Fruit fly (Drosophila melanogaster) whole organism, prepupa: ENCODE results near the gene CG16721.
A peak's percentile ranks its signal among the peaks of the same experiment; 100 is the strongest.

Experiments
- Blimp-1 ChIP-seq: fragments of 200-800 bp; sonication (Bioruptor generic); optimal IDR thresholded peaks from 3 replicates; lab custom pipeline; 2017; ENCODE audit warnings: missing biosample characterization, missing genetic modification characterization, mild to moderate bottlenecking, moderate library complexity, missing genetic modification reagents
- CG10631 ChIP-seq: fragments of 200-800 bp; sonication (Bioruptor generic); optimal IDR thresholded peaks from 2 replicates; lab custom pipeline; 2016; ENCODE audit warnings: missing biosample characterization, missing genetic modification characterization
- CG10669 ChIP-seq: fragments of 200-800 bp; sonication (Bioruptor generic); optimal IDR thresholded peaks from 3 replicates; lab custom pipeline; 2018; ENCODE audit warnings: missing biosample characterization, mild to moderate bottlenecking, missing genetic modification characterization, moderate library complexity
- CG11762 ChIP-seq: fragments of 200-800 bp; sonication (Bioruptor generic); optimal IDR thresholded peaks from 3 replicates; lab custom pipeline; 2016; ENCODE audit warnings: missing biosample characterization, missing genetic modification characterization; ENCODE audit not compliant: insufficient read depth
- CG15336 ChIP-seq: fragments of 200-800 bp; sonication (Bioruptor generic); IDR thresholded peaks from 2 replicates; pipeline ENCODE4 v1.3.6; 2022; ENCODE audit warnings: missing biosample characterization, missing genetic modification characterization
- CG1621 ChIP-seq: fragments of 200-800 bp; sonication (Bioruptor generic); optimal IDR thresholded peaks from 3 replicates; lab custom pipeline; 2018; ENCODE audit warnings: missing biosample characterization, mild to moderate bottlenecking, missing genetic modification characterization
- CG16779 ChIP-seq: fragments of 200-800 bp; sonication (Bioruptor generic); optimal IDR thresholded peaks from 3 replicates; lab custom pipeline; 2017; ENCODE audit warnings: missing biosample characterization, mild to moderate bottlenecking, missing genetic modification characterization
- CG3032 ChIP-seq: fragments of 200-800 bp; optimal IDR thresholded peaks from 2 replicates; lab custom pipeline; 2019; ENCODE audit warnings: missing biosample characterization, mild to moderate bottlenecking, missing genetic modification characterization, moderate library complexity
- CG31627 ChIP-seq: fragments of 200-800 bp; sonication (Bioruptor generic); optimal IDR thresholded peaks from 3 replicates; lab custom pipeline; 2016; ENCODE audit warnings: missing biosample characterization, missing genetic modification characterization
- CG32006 ChIP-seq: fragments of 200-800 bp; sonication (Bioruptor generic); optimal IDR thresholded peaks from 3 replicates; lab custom pipeline; 2017; ENCODE audit warnings: missing biosample characterization, mild to moderate bottlenecking, missing genetic modification characterization
- CG34406 ChIP-seq: fragments of 200-800 bp; sonication (Bioruptor generic); optimal IDR thresholded peaks from 3 replicates; lab custom pipeline; 2016; ENCODE audit warnings: missing biosample characterization, missing genetic modification characterization
- CG3919 ChIP-seq: fragments of 200-800 bp; sonication (Bioruptor generic); optimal IDR thresholded peaks from 3 replicates; lab custom pipeline; 2016; ENCODE audit warnings: missing biosample characterization, missing genetic modification characterization
- CG4318 ChIP-seq: fragments of 200-800 bp; sonication (Bioruptor generic); optimal IDR thresholded peaks from 3 replicates; lab custom pipeline; 2017; ENCODE audit warnings: missing biosample characterization, mild to moderate bottlenecking, missing genetic modification characterization
- CG6276 ChIP-seq: fragments of 200-800 bp; sonication (Bioruptor generic); optimal IDR thresholded peaks from 2 replicates; lab custom pipeline; 2017; ENCODE audit warnings: missing biosample characterization, mild to moderate bottlenecking, missing genetic modification characterization
- CG6792 ChIP-seq: fragments of 200-800 bp; sonication (Bioruptor generic); optimal IDR thresholded peaks from 3 replicates; lab custom pipeline; 2016; ENCODE audit warnings: missing biosample characterization, missing genetic modification characterization
- CG6808 ChIP-seq: fragments of 200-800 bp; sonication (Bioruptor generic); optimal IDR thresholded peaks from 3 replicates; lab custom pipeline; 2017; ENCODE audit warnings: missing biosample characterization, missing genetic modification characterization, mild to moderate bottlenecking, moderate library complexity, missing genetic modification reagents
- CG7368 ChIP-seq: fragments of 200-800 bp; sonication (Bioruptor generic); optimal IDR thresholded peaks from 3 replicates; lab custom pipeline; 2016; ENCODE audit warnings: missing biosample characterization, missing genetic modification characterization
- CG8119 ChIP-seq: fragments of 200-800 bp; sonication (Bioruptor generic); IDR thresholded peaks from 3 replicates; pipeline ENCODE4 v1.3.6; 2022; ENCODE audit warnings: missing biosample characterization, missing genetic modification characterization
- CG8319 ChIP-seq: fragments of 200-800 bp; sonication (Bioruptor generic); optimal IDR thresholded peaks from 3 replicates; lab custom pipeline; 2016; ENCODE audit warnings: missing biosample characterization, missing genetic modification characterization
- Eip75B ChIP-seq: fragments of 200-800 bp; sonication (Bioruptor generic); optimal IDR thresholded peaks from 3 replicates; lab custom pipeline; 2016; ENCODE audit warnings: missing biosample characterization, missing genetic modification characterization
- Eip78C ChIP-seq: fragments of 200-800 bp; sonication (Bioruptor generic); peaks from one replicate; lab custom pipeline; 2016; ENCODE audit warnings: missing biosample characterization, missing genetic modification characterization
- Eip93F ChIP-seq: fragments of 200-800 bp; sonication (Bioruptor generic); optimal IDR thresholded peaks from 2 replicates; lab custom pipeline; 2016; ENCODE audit warnings: missing biosample characterization, mild to moderate bottlenecking, missing genetic modification characterization
- Ets21C ChIP-seq: fragments of 200-800 bp; sonication (Bioruptor generic); optimal IDR thresholded peaks from 3 replicates; lab custom pipeline; 2016; ENCODE audit warnings: missing biosample characterization, missing genetic modification characterization
- Ets96B ChIP-seq: fragments of 200-800 bp; optimal IDR thresholded peaks from 2 replicates; lab custom pipeline; 2019; ENCODE audit warnings: missing biosample characterization, mild to moderate bottlenecking, missing genetic modification characterization, moderate library complexity
- Gug ChIP-seq: fragments of 200-800 bp; sonication (Bioruptor generic); IDR thresholded peaks from 2 replicates; pipeline ENCODE4 v1.3.6; 2022; ENCODE audit warnings: missing biosample characterization, missing genetic modification characterization
- Hr38 ChIP-seq: sonication (Bioruptor generic); optimal IDR thresholded peaks from 2 replicates; lab custom pipeline; 2016; ENCODE audit warnings: missing biosample characterization, missing genetic modification characterization
- Hr39 ChIP-seq: fragments of 200-800 bp; sonication (Bioruptor generic); optimal IDR thresholded peaks from 2 replicates; lab custom pipeline; 2016; ENCODE audit warnings: missing biosample characterization, missing genetic modification characterization
- Lpt ChIP-seq: fragments of 200-800 bp; sonication (Bioruptor generic); optimal IDR thresholded peaks from 3 replicates; lab custom pipeline; 2016; ENCODE audit warnings: missing biosample characterization, missing genetic modification characterization
- Met ChIP-seq: fragments of 200-800 bp; sonication (Bioruptor generic); optimal IDR thresholded peaks from 3 replicates; lab custom pipeline; 2016; ENCODE audit warnings: missing biosample characterization, missing genetic modification characterization
- OdsH ChIP-seq: fragments of 200-800 bp; sonication (Bioruptor generic); optimal IDR thresholded peaks from 3 replicates; lab custom pipeline; 2016; ENCODE audit warnings: missing biosample characterization, missing genetic modification characterization
- Smox ChIP-seq: fragments of 200-800 bp; sonication (Bioruptor generic); optimal IDR thresholded peaks from 3 replicates; lab custom pipeline; 2016; ENCODE audit warnings: missing biosample characterization, missing genetic modification characterization
- Sox102F ChIP-seq: fragments of 200-800 bp; sonication (Bioruptor generic); optimal IDR thresholded peaks from 2 replicates; lab custom pipeline; 2016; ENCODE audit warnings: missing biosample characterization, mild to moderate bottlenecking, missing genetic modification characterization
- Sox15 ChIP-seq: fragments of 200-800 bp; sonication (Bioruptor generic); optimal IDR thresholded peaks from 3 replicates; lab custom pipeline; 2016; ENCODE audit warnings: missing biosample characterization, missing genetic modification characterization
- achi ChIP-seq: fragments of 200-800 bp; sonication (Bioruptor generic); optimal IDR thresholded peaks from 3 replicates; lab custom pipeline; 2016; ENCODE audit warnings: missing biosample characterization, missing genetic modification characterization
- acj6 ChIP-seq: fragments of 200-800 bp; sonication (Bioruptor generic); optimal IDR thresholded peaks from 3 replicates; lab custom pipeline; 2016; ENCODE audit warnings: missing biosample characterization, missing genetic modification characterization
- cyc ChIP-seq: fragments of 200-800 bp; sonication (Bioruptor generic); optimal IDR thresholded peaks from 3 replicates; lab custom pipeline; 2016; ENCODE audit warnings: missing biosample characterization, missing genetic modification characterization
- dac ChIP-seq: fragments of 200-800 bp; sonication (Bioruptor generic); optimal IDR thresholded peaks from 2 replicates; lab custom pipeline; 2017; ENCODE audit warnings: missing biosample characterization, mild to moderate bottlenecking, missing genetic modification characterization
- dsx ChIP-seq: fragments of 200-800 bp; optimal IDR thresholded peaks from 3 replicates; lab custom pipeline; 2019; ENCODE audit warnings: missing biosample characterization, mild to moderate bottlenecking, missing genetic modification characterization, moderate library complexity; ENCODE audit not compliant: poor library complexity, severe bottlenecking
- esn ChIP-seq: fragments of 200-800 bp; sonication (Bioruptor generic); optimal IDR thresholded peaks from 2 replicates; lab custom pipeline; 2016; ENCODE audit warnings: missing biosample characterization, mild to moderate bottlenecking, missing genetic modification characterization, moderate library complexity
- fd59A ChIP-seq: fragments of 200-800 bp; sonication (Bioruptor generic); optimal IDR thresholded peaks from 2 replicates; lab custom pipeline; 2017; ENCODE audit warnings: missing biosample characterization, mild to moderate bottlenecking, missing genetic modification characterization, missing genetic modification reagents
- fd85E ChIP-seq: fragments of 200-800 bp; sonication (Bioruptor generic); optimal IDR thresholded peaks from 3 replicates; lab custom pipeline; 2016; ENCODE audit warnings: missing biosample characterization, missing genetic modification characterization
- fkh ChIP-seq: fragments of 200-800 bp; sonication (Bioruptor generic); optimal IDR thresholded peaks from 3 replicates; lab custom pipeline; 2017; ENCODE audit warnings: missing biosample characterization, mild to moderate bottlenecking, missing genetic modification characterization, moderate library complexity
- lz ChIP-seq: fragments of 200-800 bp; sonication (Bioruptor generic); optimal IDR thresholded peaks from 3 replicates; lab custom pipeline; 2016; ENCODE audit warnings: missing biosample characterization, missing genetic modification characterization
- net ChIP-seq: fragments of 200-800 bp; sonication (Bioruptor generic); optimal IDR thresholded peaks from 3 replicates; lab custom pipeline; 2016; ENCODE audit warnings: missing biosample characterization, missing genetic modification characterization
- pdm3 ChIP-seq: fragments of 200-800 bp; sonication (Bioruptor generic); optimal IDR thresholded peaks from 3 replicates; lab custom pipeline; 2016; ENCODE audit warnings: missing biosample characterization, missing genetic modification characterization
- spab ChIP-seq: fragments of 200-800 bp; sonication (Bioruptor generic); optimal IDR thresholded peaks from 2 replicates; lab custom pipeline; 2017; ENCODE audit warnings: missing biosample characterization, mild to moderate bottlenecking, missing genetic modification characterization, missing genetic modification reagents
- ss ChIP-seq, 2 experiments: fragments of 200-800 bp; sonication (Bioruptor generic); optimal IDR thresholded peaks; 2 replicates in 1 of 2; 3 replicates in 1 of 2; lab custom pipeline; 2017 to 2018; ENCODE audit warnings: mild to moderate bottlenecking in 2 of 2, missing biosample characterization in 2 of 2, missing genetic modification characterization in 2 of 2, moderate library complexity in 1 of 2
- svp ChIP-seq: fragments of 200-800 bp; sonication (Bioruptor generic); peaks from one replicate; lab custom pipeline; 2016; ENCODE audit warnings: missing biosample characterization, missing genetic modification characterization
- topi ChIP-seq: fragments of 200-800 bp; sonication (Bioruptor generic); optimal IDR thresholded peaks from 3 replicates; lab custom pipeline; 2016; ENCODE audit warnings: missing biosample characterization, missing genetic modification characterization

The CG16721 gene

DNA sequence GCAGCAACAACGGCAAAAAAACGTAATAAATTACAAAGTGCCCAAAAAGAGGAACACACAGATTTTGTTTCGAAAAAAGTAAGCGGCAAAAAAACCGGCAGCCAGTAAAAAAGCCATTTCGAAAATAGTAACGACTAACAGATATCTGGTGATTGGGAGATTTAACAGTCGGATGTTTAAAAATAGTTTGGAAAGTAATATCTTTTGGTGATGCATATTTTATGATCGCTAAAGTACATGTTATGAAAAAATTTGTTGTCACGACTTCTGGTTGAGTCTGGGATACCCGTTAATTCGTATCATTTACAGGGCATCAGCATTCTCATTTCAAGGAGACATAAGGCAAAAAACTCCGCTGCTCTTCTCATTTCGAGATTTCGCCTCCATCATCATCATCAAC lies 43.5 kb downstream of the CG16721 start (continued):
- peak; percentile 60 for TF ChIP-seq dsx (GFP tag; lab: Kevin White, UChicago)
- TF ChIP-seq fd85E (GFP tag; lab: Kevin White, UChicago): peak; percentile 4
- TF ChIP-seq ss (GFP tag; optimal IDR thresholded peaks at IDR 0.05; lab: Kevin White, UChicago): peak in 1 of 2 experiments; percentile 65
- TF ChIP-seq topi (GFP tag; lab: Kevin White, UChicago): peak; percentile 84
- TF ChIP-seq fkh (GFP tag; lab: Kevin White, UChicago): no peak
- TF ChIP-seq CG8319: peak; percentile 71
- TF ChIP-seq Eip75B (GFP tag; lab: Kevin White, UChicago): peak; percentile 81
- TF ChIP-seq Hr38 (GFP tag; lab: Kevin White, UChicago): no peak
- TF ChIP-seq CG31627: peak; percentile 83
- TF ChIP-seq Eip93F (GFP tag; lab: Kevin White, UChicago): peak; percentile 47

DNA sequence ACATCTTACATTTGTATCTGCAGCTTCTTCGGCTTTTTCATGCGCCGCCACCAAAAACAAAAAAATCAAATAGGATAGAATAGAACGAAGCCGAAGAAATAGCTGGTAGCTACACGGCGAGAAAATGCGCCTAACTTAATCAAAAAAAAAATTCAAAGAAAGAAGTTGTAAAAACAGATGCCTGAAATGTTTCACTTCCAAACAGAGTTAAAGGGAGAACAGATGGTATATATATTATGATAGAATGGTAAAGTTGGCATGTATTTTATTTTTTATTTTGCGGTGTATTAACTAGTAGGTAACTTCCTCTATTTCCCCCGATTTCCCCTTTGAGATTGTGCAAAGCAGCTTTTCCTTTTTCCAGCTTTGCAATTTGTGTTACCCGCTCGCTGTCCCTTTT lies 44.7 kb downstream of the CG16721 start:
- TF ChIP-seq CG34406 (GFP tag; lab: Kevin White, UChicago): no peak
- no peak for TF ChIP-seq CG3032 (tag; lab: Kevin White, UChicago)
- TF ChIP-seq Ets21C (GFP tag; lab: Kevin White, UChicago): no peak
- TF ChIP-seq CG6276: peak; percentile 56
- TF ChIP-seq acj6 (GFP tag; lab: Kevin White, UChicago): peak; percentile 37
- peak; percentile 62 for TF ChIP-seq CG32006 (GFP tag; lab: Kevin White, UChicago)
- TF ChIP-seq Gug (GFP tag; lab: Robert Waterston, UW): peak; percentile 68
- no peak for TF ChIP-seq Sox15 (GFP tag; lab: Kevin White, UChicago)
- TF ChIP-seq Hr39 (GFP tag; lab: Kevin White, UChicago): no peak
- peak; percentile 75 for TF ChIP-seq CG10631 (GFP tag; lab: Kevin White, UChicago)
- TF ChIP-seq Smox (GFP tag; lab: Kevin White, UChicago): no peak
- TF ChIP-seq Met (GFP tag; lab: Kevin White, UChicago): no peak
- TF ChIP-seq dac (GFP tag; lab: Kevin White, UChicago): no peak
- TF ChIP-seq net (GFP tag; lab: Kevin White, UChicago): peak; percentile 31
- no peak for TF ChIP-seq CG10669 (GFP tag; lab: Kevin White, UChicago)
- TF ChIP-seq CG31627: no peak
- TF ChIP-seq Sox102F (GFP tag; lab: Kevin White, UChicago): no peak
- TF ChIP-seq CG15336: peak; percentile 72
- no peak for TF ChIP-seq cyc (GFP tag; lab: Kevin White, UChicago)
- TF ChIP-seq CG8119 (GFP tag; lab: Robert Waterston, UW): peak; percentile 77
- no peak for TF ChIP-seq ss (GFP tag; optimal IDR thresholded peaks at IDR 0.05; lab: Kevin White, UChicago)
- no peak for TF ChIP-seq Blimp-1 (GFP tag; lab: Kevin White, UChicago)
- no peak for TF ChIP-seq dsx (GFP tag; lab: Kevin White, UChicago)
- TF ChIP-seq achi (GFP tag; lab: Kevin White, UChicago): peak; percentile 65
- TF ChIP-seq CG6808 (GFP tag; lab: Kevin White, UChicago): peak; percentile 17
- peak; percentile 6 for TF ChIP-seq CG16779 (tag; lab: Kevin White, UChicago)
- TF ChIP-seq CG7368: no peak
- TF ChIP-seq esn: no peak
- no peak for TF ChIP-seq CG1621 (tag; lab: Kevin White, UChicago)
- no peak for TF ChIP-seq svp (GFP tag; lab: Kevin White, UChicago)
- peak; percentile 7 for TF ChIP-seq Ets96B (tag; lab: Kevin White, UChicago)
- TF ChIP-seq CG6792 (GFP tag; lab: Kevin White, UChicago): peak; percentile 33
- no peak for TF ChIP-seq fd59A (GFP tag; lab: Kevin White, UChicago)
- no peak for TF ChIP-seq topi (GFP tag; lab: Kevin White, UChicago)
- peak; percentile 56 for TF ChIP-seq CG3919 (GFP tag; lab: Kevin White, UChicago)
- TF ChIP-seq CG4318 (GFP tag; lab: Kevin White, UChicago): peak; percentile 37
- TF ChIP-seq lz: no peak
- TF ChIP-seq Eip78C (GFP tag; lab: Kevin White, UChicago): peak; percentile 76
- TF ChIP-seq CG11762 (GFP tag; lab: Kevin White, UChicago): peak; percentile 45
- no peak for TF ChIP-seq fd85E (GFP tag; lab: Kevin White, UChicago)
- TF ChIP-seq Lpt (GFP tag; lab: Kevin White, UChicago): peak; percentile 71
- TF ChIP-seq spab (GFP tag; lab: Kevin White, UChicago): no peak
- peak; percentile 53 for TF ChIP-seq pdm3 (GFP tag; lab: Kevin White, UChicago)
- TF ChIP-seq OdsH: peak; percentile 54
- TF ChIP-seq Eip75B (GFP tag; lab: Kevin White, UChicago): peak; percentile 35
